Worm (Caenorhabditis elegans): Measurements from ENCODE around the gene Y82E9BL.12.
"Not testable (repeated sequence)": the region's sequence is repeated elsewhere in the genome, so short reads cannot be mapped to it uniquely, and the experiment has no call there.

Gene Y82E9BL.12

ce11 chrIII:1349313-1349712 lies 40.3 kb downstream of the Y82E9BL.12 start, which contains the start of gene fbxa-25:
fbxa-25 (minus strand) TSS chrIII:1349450.
- TF ChIP-seq unc-62 (GFP tag; optimal IDR thresholded peaks at IDR 0.05) (no peak), nhr-2 (tag; optimal IDR thresholded peaks at IDR 0.05) (no peak), ham-2 (GFP tag; optimal IDR thresholded peaks at IDR 0.05) (no peak), lin-32 (GFP tag; optimal IDR thresholded peaks at IDR 0.05) (no peak), unc-39 (tag; optimal IDR thresholded peaks at IDR 0.05) (no peak), nhr-28 (tag; optimal IDR thresholded peaks at IDR 0.05) (no peak), snpc-4 (tag; optimal IDR thresholded peaks at IDR 0.05) (no peak), zip-8 (tag; optimal IDR thresholded peaks at IDR 0.05) (no peak)

- TF ChIP-seq M03D4.4 (tag; optimal IDR thresholded peaks at IDR 0.05) = no peak
- no peak for TF ChIP-seq ztf-11 (tag; optimal IDR thresholded peaks at IDR 0.05)
- TF ChIP-seq mab-5 (tag; optimal IDR thresholded peaks at IDR 0.05) = no peak
- no peak for TF ChIP-seq ham-2 (GFP tag; optimal IDR thresholded peaks at IDR 0.05)
- no peak for TF ChIP-seq nhr-237 (tag; optimal IDR thresholded peaks at IDR 0.05)
- TF ChIP-seq snpc-4 (tag; optimal IDR thresholded peaks at IDR 0.05) = no peak
These were observed 41.8 kb downstream of the Y82E9BL.12 start, which contains the start of gene Y82E9BL.3 for ce11 chrIII:1350745-1351144. Y82E9BL.3 (minus strand) TSS chrIII:1350845.

- TF ChIP-seq lsy-2 (tag; optimal IDR thresholded peaks at IDR 0.05) (no peak), elt-1 (tag; optimal IDR thresholded peaks at IDR 0.05; ENCODE audit: borderline replicate concordance, insufficient read depth) (no peak)
These were observed 45.5 kb downstream of the Y82E9BL.12 start for ce11 chrIII:1354523-1354922.

ce11 chrIII:1355320-1355719 lies 46.3 kb downstream of the Y82E9BL.12 start, which contains the start of gene Y82E9BL.1:
Y82E9BL.1 (minus strand) TSS chrIII:1355420.
- TF ChIP-seq blmp-1 (tag; optimal IDR thresholded peaks at IDR 0.05) = no peak
- no peak for TF ChIP-seq ceh-39 (tag; optimal IDR thresholded peaks at IDR 0.05)
- no peak for TF ChIP-seq M03D4.4 (tag; optimal IDR thresholded peaks at IDR 0.05)
- no peak for TF ChIP-seq cnd-1 (tag; optimal IDR thresholded peaks at IDR 0.05)
- no peak for TF ChIP-seq snpc-4 (tag; optimal IDR thresholded peaks at IDR 0.05)
- no peak for TF ChIP-seq mep-1 (tag; optimal IDR thresholded peaks at IDR 0.05)
- no peak for TF ChIP-seq nhr-12 (tag; optimal IDR thresholded peaks at IDR 0.05)
- TF ChIP-seq ceh-83 (GFP tag; optimal IDR thresholded peaks at IDR 0.05) = no peak
- no peak for TF ChIP-seq ham-2 (GFP tag; optimal IDR thresholded peaks at IDR 0.05)

ce11 chrIII:1357973-1358372 lies 49.0 kb downstream of the Y82E9BL.12 start, which contains the start of gene Y82E9BR.8:
Y82E9BR.8 (minus strand) TSS chrIII:1358073.
- TF ChIP-seq sem-2 (GFP tag; optimal IDR thresholded peaks at IDR 0.05); tbx-8 (GFP tag; optimal IDR thresholded peaks at IDR 0.05); lsy-2 (tag; optimal IDR thresholded peaks at IDR 0.05): not testable (repeated sequence)

- TF ChIP-seq ceh-39 (tag; optimal IDR thresholded peaks at IDR 0.05) = no peak
- TF ChIP-seq unc-62 (GFP tag; optimal IDR thresholded peaks at IDR 0.05) = no peak
- no peak for TF ChIP-seq mab-5 (tag; optimal IDR thresholded peaks at IDR 0.05)
- TF ChIP-seq hlh-1 (tag; optimal IDR thresholded peaks at IDR 0.05) = no peak
- TF ChIP-seq ces-1 (GFP tag; optimal IDR thresholded peaks at IDR 0.05) = no peak
- TF ChIP-seq sem-2 (GFP tag; optimal IDR thresholded peaks at IDR 0.05) = no peak
- TF ChIP-seq lin-13 (tag; optimal IDR thresholded peaks at IDR 0.05) = no peak
- TF ChIP-seq ham-2 (GFP tag; optimal IDR thresholded peaks at IDR 0.05) = no peak
- no peak for TF ChIP-seq mep-1 (tag; optimal IDR thresholded peaks at IDR 0.05)
- TF ChIP-seq mls-2 (tag; optimal IDR thresholded peaks at IDR 0.05) = no peak
- no peak for TF ChIP-seq ztf-11 (tag; optimal IDR thresholded peaks at IDR 0.05)
- TF ChIP-seq M03D4.4 (tag; optimal IDR thresholded peaks at IDR 0.05) = no peak
- no peak for TF ChIP-seq cnd-1 (tag; optimal IDR thresholded peaks at IDR 0.05)
These were observed 50.7 kb downstream of the Y82E9BL.12 start, which contains the start of gene Y82E9BR.9 for ce11 chrIII:1359669-1360068. Y82E9BR.9 (minus strand) TSS chrIII:1359769.

Data from whole organism, mixed stage, embryonic.